Fruit fly (Drosophila melanogaster) whole organism, embryonic: ENCODE measurements around the gene CG12081.

Experiments used
- Adf1 ChIP-seq: fragments of 200-800 bp; sonication (Bioruptor generic); IDR thresholded peaks from 2 replicates; pipeline ENCODE4 v1.3.6; 2022; ENCODE audit warnings: missing biosample characterization, missing genetic modification characterization
- Blimp-1 ChIP-seq: fragments of 200-800 bp; sonication (Bioruptor generic); optimal IDR thresholded peaks from 3 replicates; lab custom pipeline; 2018; ENCODE audit warnings: missing biosample characterization, missing genetic modification characterization, mild to moderate bottlenecking, moderate library complexity, missing genetic modification reagents
- CG10274 ChIP-seq: fragments of 200-800 bp; sonication (Bioruptor generic); optimal IDR thresholded peaks from 3 replicates; lab custom pipeline; 2017; ENCODE audit warnings: missing biosample characterization, mild to moderate bottlenecking, missing genetic modification characterization
- CG10462 ChIP-seq: fragments of 200-800 bp; sonication (Bioruptor generic); optimal IDR thresholded peaks from 2 replicates; lab custom pipeline; 2016; ENCODE audit warnings: missing biosample characterization, missing genetic modification characterization
- CG10565 ChIP-seq: fragments of 200-800 bp; sonication (Bioruptor generic); optimal IDR thresholded peaks from 3 replicates; lab custom pipeline; 2016; ENCODE audit warnings: missing biosample characterization, mild to moderate bottlenecking, missing genetic modification characterization
- CG11504 ChIP-seq: fragments of 200-800 bp; sonication (Bioruptor generic); optimal IDR thresholded peaks from 3 replicates; lab custom pipeline; 2019; ENCODE audit warnings: missing biosample characterization, mild to moderate bottlenecking, missing genetic modification characterization, moderate library complexity
- CG11695 ChIP-seq: fragments of 200-800 bp; sonication (Bioruptor generic); IDR thresholded peaks from 3 replicates; pipeline ENCODE4 v1.3.6; 2022; ENCODE audit warnings: missing biosample characterization, missing genetic modification characterization
- CG14014 ChIP-seq: fragments of 200-800 bp; sonication (Bioruptor generic); IDR thresholded peaks from 2 replicates; pipeline ENCODE4 v1.3.6; 2022; ENCODE audit warnings: missing biosample characterization, missing genetic modification characterization
- CG15696 ChIP-seq: fragments of 200-800 bp; sonication (Bioruptor generic); optimal IDR thresholded peaks from 2 replicates; lab custom pipeline; 2019; ENCODE audit warnings: missing biosample characterization, mild to moderate bottlenecking, missing genetic modification characterization, moderate library complexity
- CG1602 ChIP-seq: fragments of 200-800 bp; sonication (Bioruptor generic); optimal IDR thresholded peaks from 3 replicates; lab custom pipeline; 2016; ENCODE audit warnings: missing biosample characterization, missing genetic modification characterization
- CG16863 ChIP-seq: fragments of 200-800 bp; sonication (Bioruptor generic); optimal IDR thresholded peaks from 3 replicates; lab custom pipeline; 2016; ENCODE audit warnings: missing biosample characterization, missing genetic modification characterization
- CG18764 ChIP-seq: fragments of 200-800 bp; sonication (Bioruptor generic); optimal IDR thresholded peaks from 3 replicates; lab custom pipeline; 2016; ENCODE audit warnings: missing biosample characterization, missing genetic modification characterization
- CG2712 ChIP-seq: fragments of 200-800 bp; optimal IDR thresholded peaks from 3 replicates; lab custom pipeline; 2019; ENCODE audit warnings: missing biosample characterization, mild to moderate bottlenecking, missing genetic modification characterization, moderate library complexity
- CG30403 ChIP-seq: fragments of 200-800 bp; sonication (Bioruptor generic); optimal IDR thresholded peaks from 3 replicates; lab custom pipeline; 2016; ENCODE audit warnings: missing biosample characterization, missing genetic modification characterization
- CG31224 ChIP-seq: fragments of 200-800 bp; sonication (Bioruptor generic); IDR thresholded peaks from 2 replicates; pipeline ENCODE4 v1.3.6; 2022; ENCODE audit warnings: missing biosample characterization, missing genetic modification characterization
- CG3163 ChIP-seq: fragments of 200-800 bp; sonication (Bioruptor generic); optimal IDR thresholded peaks from 3 replicates; lab custom pipeline; 2016; ENCODE audit warnings: missing biosample characterization, missing genetic modification characterization
- CG32532 ChIP-seq: fragments of 200-800 bp; sonication (Bioruptor generic); IDR thresholded peaks from 2 replicates; pipeline ENCODE4 v1.3.6; 2022; ENCODE audit warnings: missing biosample characterization, missing genetic modification characterization
- CG3726 ChIP-seq: fragments of 200-800 bp; sonication (Bioruptor generic); IDR thresholded peaks from 3 replicates; pipeline ENCODE4, ENCODE4 v1.3.6; 2022; ENCODE audit warnings: missing biosample characterization, missing genetic modification characterization
- CG42726 ChIP-seq: fragments of 200-800 bp; sonication (Bioruptor generic); IDR thresholded peaks from 2 replicates; pipeline ENCODE4 v1.3.6; 2022; ENCODE audit warnings: missing biosample characterization, missing genetic modification characterization; ENCODE audit not compliant: partially characterized antibody
- CG4282 ChIP-seq: fragments of 200-800 bp; sonication (Bioruptor generic); optimal IDR thresholded peaks from 2 replicates; lab custom pipeline; 2016; ENCODE audit warnings: missing biosample characterization, missing genetic modification characterization
- CG5953 ChIP-seq: fragments of 200-800 bp; sonication (Bioruptor generic); IDR thresholded peaks from 2 replicates; pipeline ENCODE4 v1.3.6; 2022; ENCODE audit warnings: missing biosample characterization, missing genetic modification characterization
- CG6813 ChIP-seq: fragments of 200-800 bp; sonication (Bioruptor generic); optimal IDR thresholded peaks from 2 replicates; lab custom pipeline; 2017; ENCODE audit warnings: missing biosample characterization, missing genetic modification characterization, mild to moderate bottlenecking, moderate library complexity, missing genetic modification reagents
- CG7928 ChIP-seq: fragments of 200-800 bp; sonication (Bioruptor generic); optimal IDR thresholded peaks from 2 replicates; lab custom pipeline; 2017; ENCODE audit warnings: missing biosample characterization, mild to moderate bottlenecking, missing genetic modification characterization
- D19A ChIP-seq: fragments of 200-800 bp; optimal IDR thresholded peaks from 3 replicates; lab custom pipeline; 2019; ENCODE audit warnings: missing biosample characterization, mild to moderate bottlenecking, missing genetic modification characterization, moderate library complexity
- Doc2 ChIP-seq: fragments of 200-800 bp; sonication (Bioruptor generic); IDR thresholded peaks from 2 replicates; pipeline ENCODE4 v1.3.6; 2022; ENCODE audit warnings: missing biosample characterization, missing genetic modification characterization
- HLH3B ChIP-seq: fragments of 200-800 bp; sonication (Bioruptor generic); IDR thresholded peaks from 2 replicates; pipeline ENCODE4 v1.3.6; 2022; ENCODE audit warnings: missing biosample characterization, missing genetic modification characterization
- Hmx ChIP-seq: fragments of 200-800 bp; sonication (Bioruptor generic); optimal IDR thresholded peaks from 2 replicates; lab custom pipeline; 2016; ENCODE audit warnings: missing biosample characterization, missing genetic modification characterization
- Hr78 ChIP-seq, 2 experiments: fragments of 200-800 bp in 1 of 2; fragments of >200 bp in 1 of 2; sonication (Bioruptor generic) in 1 of 2; optimal IDR thresholded peaks; 2 replicates each; lab custom pipeline; 2017 to 2019; ENCODE audit warnings: missing biosample characterization in 2 of 2, missing genetic modification characterization in 2 of 2, mild to moderate bottlenecking in 1 of 2, moderate library complexity in 1 of 2
- Jarid2 ChIP-seq: fragments of 200-800 bp; sonication (Bioruptor generic); optimal IDR thresholded peaks from 3 replicates; lab custom pipeline; 2017; ENCODE audit warnings: mild to moderate bottlenecking, missing biosample characterization, missing genetic modification reagents, missing genetic modification characterization
- Med ChIP-seq: fragments of 200-800 bp; sonication (Bioruptor generic); peaks from one replicate; lab custom pipeline; 2016; ENCODE audit warnings: missing biosample characterization, missing genetic modification characterization, mild to moderate bottlenecking, inconsistent platforms, moderate library complexity
- NC2β ChIP-seq: fragments of 200-800 bp; sonication (Bioruptor generic); optimal IDR thresholded peaks from 2 replicates; lab custom pipeline; 2016; ENCODE audit warnings: missing biosample characterization, missing genetic modification characterization
- Sin3A ChIP-seq: fragments of >200 bp; optimal IDR thresholded peaks from 2 replicates; lab custom pipeline; 2018
- Sox100B ChIP-seq: fragments of 200-800 bp; sonication (Bioruptor generic); optimal IDR thresholded peaks from 3 replicates; lab custom pipeline; 2018; ENCODE audit warnings: missing biosample characterization, mild to moderate bottlenecking, missing genetic modification characterization
- ash1 ChIP-seq: fragments of 200-800 bp; sonication (Bioruptor generic); optimal IDR thresholded peaks from 2 replicates; lab custom pipeline; 2018; ENCODE audit warnings: missing biosample characterization, mild to moderate bottlenecking, missing genetic modification characterization
- bsh ChIP-seq, 2 experiments: fragments of 200-800 bp; sonication (Bioruptor generic); optimal IDR thresholded peaks; 2 replicates each; lab custom pipeline; 2017 to 2018; ENCODE audit warnings: mild to moderate bottlenecking in 2 of 2, missing biosample characterization in 2 of 2, missing genetic modification characterization in 2 of 2, moderate library complexity in 1 of 2
- chinmo ChIP-seq: fragments of 200-800 bp; sonication (Bioruptor generic); IDR thresholded peaks from 4 replicates; pipeline ENCODE4 v1.3.6; 2022; ENCODE audit warnings: missing biosample characterization, missing genetic modification characterization; ENCODE audit not compliant: partially characterized antibody
- corto ChIP-seq: fragments of 200-800 bp; sonication (Bioruptor generic); optimal IDR thresholded peaks from 2 replicates; lab custom pipeline; 2016; ENCODE audit warnings: missing biosample characterization, mild to moderate bottlenecking, missing genetic modification characterization, moderate library complexity
- dimm ChIP-seq: fragments of 200-800 bp; sonication (Bioruptor generic); IDR thresholded peaks from 2 replicates; pipeline ENCODE4 v1.3.6; 2022; ENCODE audit warnings: missing biosample characterization, missing genetic modification characterization
- exex ChIP-seq: fragments of 200-800 bp; sonication (Bioruptor generic); optimal IDR thresholded peaks from 4 replicates; lab custom pipeline; 2018; ENCODE audit warnings: missing biosample characterization, mild to moderate bottlenecking, missing genetic modification characterization, moderate library complexity
- grau ChIP-seq: fragments of 200-800 bp; optimal IDR thresholded peaks from 3 replicates; lab custom pipeline; 2019; ENCODE audit warnings: missing biosample characterization, mild to moderate bottlenecking, missing genetic modification characterization, moderate library complexity
- grn ChIP-seq: fragments of 200-800 bp; sonication (Bioruptor generic); optimal IDR thresholded peaks from 3 replicates; lab custom pipeline; 2017; ENCODE audit warnings: missing biosample characterization, missing genetic modification characterization
- gsb ChIP-seq: fragments of 200-800 bp; sonication (Bioruptor generic); IDR thresholded peaks from 2 replicates; pipeline ENCODE4 v1.3.6; 2022; ENCODE audit warnings: missing biosample characterization, missing genetic modification characterization
- lilli ChIP-seq: fragments of 200-800 bp; sonication (Bioruptor generic); optimal IDR thresholded peaks from 3 replicates; lab custom pipeline; 2016; ENCODE audit warnings: missing biosample characterization, missing genetic modification characterization
- nom ChIP-seq: fragments of 200-800 bp; sonication (Bioruptor generic); optimal IDR thresholded peaks from 2 replicates; lab custom pipeline; 2017; ENCODE audit warnings: missing biosample characterization, missing genetic modification characterization, mild to moderate bottlenecking, moderate library complexity, missing genetic modification reagents
- onecut ChIP-seq: fragments of 200-800 bp; sonication (Bioruptor generic); IDR thresholded peaks from 2 replicates; pipeline ENCODE4 v1.3.6; 2022; ENCODE audit warnings: missing biosample characterization, missing genetic modification characterization
- tgo ChIP-seq: fragments of 200-800 bp; sonication (Bioruptor generic); IDR thresholded peaks from 3 replicates; pipeline ENCODE4 v1.3.6; 2022; ENCODE audit warnings: missing biosample characterization, missing genetic modification characterization
- vfl ChIP-seq: fragments of 200-800 bp; sonication (Bioruptor generic); optimal IDR thresholded peaks from 2 replicates; lab custom pipeline; 2016; ENCODE audit warnings: missing biosample characterization, missing genetic modification characterization

The CG12081 gene

dm6 chrX:8592437-8593158 lies 4.0 kb downstream of the CG12081 start (continued):
- TF ChIP-seq Blimp-1 (GFP tag; lab: Kevin White, UChicago) (no peak), lilli (GFP tag; lab: Kevin White, UChicago) (peak; percentile 2), chinmo (GFP tag; lab: Robert Waterston, UW) (0 out of 4 replicates have a peak, but pooled peaks have one; percentile 45), bsh (GFP tag; optimal IDR thresholded peaks at IDR 0.05; lab: Kevin White, UChicago) (peak in 1 of 2 experiments; percentile 50), CG7928 (GFP tag; lab: Kevin White, UChicago) (no peak)

dm6 chrX:8593159-8593476 lies 4.5 kb downstream of the CG12081 start:
- TF ChIP-seq tgo (GFP tag; lab: Robert Waterston, UW) (no peak), grau (tag; lab: Kevin White, UChicago) (peak; percentile 13), CG10274 (no peak), grn (GFP tag; lab: Kevin White, UChicago) (peak; percentile 55), Hr78 (GFP tag; optimal IDR thresholded peaks at IDR 0.05; lab: Kevin White, UChicago) (peak in 1 of 2 experiments; percentile 66), Med (GFP tag; lab: Kevin White, UChicago) (peak; percentile 46), onecut (GFP tag; lab: Robert Waterston, UW) (no peak), CG4282 (no peak), Jarid2 (GFP tag; lab: Kevin White, UChicago) (no peak), exex (peak; percentile 64), CG18764 (GFP tag; lab: Kevin White, UChicago) (no peak)
- TF ChIP-seq, all 482 proteins: peak for 5

- TF ChIP-seq CG2712 (tag; lab: Kevin White, UChicago), result peak; percentile 44
- no peak for TF ChIP-seq exex
- TF ChIP-seq gsb (GFP tag; lab: Robert Waterston, UW), result no peak
- TF ChIP-seq CG10565 (GFP tag; lab: Kevin White, UChicago), result no peak
- TF ChIP-seq CG16863 (GFP tag; lab: Kevin White, UChicago), result peak; percentile 17
- no peak for TF ChIP-seq ash1 (GFP tag; lab: Kevin White, UChicago)
- TF ChIP-seq Sox100B (GFP tag; lab: Kevin White, UChicago), result no peak
- TF ChIP-seq CG3163 (GFP tag; lab: Kevin White, UChicago), result no peak
- TF ChIP-seq Sin3A (lab: Kevin White, UChicago), result no peak
- TF ChIP-seq CG5953 (GFP tag; lab: Robert Waterston, UW), result no peak
- peak; percentile 30 for TF ChIP-seq CG1602 (GFP tag; lab: Kevin White, UChicago)
- no peak for TF ChIP-seq CG42726
- TF ChIP-seq dimm (GFP tag; lab: Robert Waterston, UW), result no peak
- no peak for TF ChIP-seq vfl (GFP tag; lab: Kevin White, UChicago)
- TF ChIP-seq CG15696 (tag; lab: Kevin White, UChicago), result peak; percentile 14
- no peak for TF ChIP-seq CG6813
- no peak for TF ChIP-seq Hmx (GFP tag; lab: Kevin White, UChicago)
- TF ChIP-seq nom (GFP tag; lab: Kevin White, UChicago), result no peak
- TF ChIP-seq CG10462 (GFP tag; lab: Kevin White, UChicago), result no peak
- TF ChIP-seq CG11695 (GFP tag; lab: Robert Waterston, UW), result peak; percentile 86
- no peak for TF ChIP-seq corto (GFP tag; lab: Kevin White, UChicago)
- TF ChIP-seq Doc2, result no peak
- TF ChIP-seq CG3726 (GFP tag; lab: Robert Waterston, UW), result no peak
- no peak for TF ChIP-seq CG11504 (tag; lab: Kevin White, UChicago)
- TF ChIP-seq HLH3B (GFP tag; lab: Robert Waterston, UW), result no peak
- peak; percentile 50; the same call in 1 of the 2 replicates for TF ChIP-seq CG32532 (GFP tag; lab: Robert Waterston, UW)
- TF ChIP-seq CG14014 (GFP tag; lab: Robert Waterston, UW), result peak; percentile 44; the same call in 1 of the 2 replicates
- TF ChIP-seq NC2β (GFP tag; lab: Kevin White, UChicago), result peak; percentile 26
- TF ChIP-seq CG31224 (GFP tag; lab: Robert Waterston, UW), result no peak
- peak; percentile 37 for TF ChIP-seq CG30403 (GFP tag; lab: Kevin White, UChicago)
- no peak for TF ChIP-seq Adf1 (GFP tag; lab: Robert Waterston, UW)
- no peak for TF ChIP-seq D19A (tag; lab: Kevin White, UChicago)
These were observed 12.6 kb downstream of the CG12081 start for dm6 chrX:8601165-8601564.
